Fruit fly (Drosophila melanogaster): Measurements from ENCODE around the gene Ggt-1.

The Ggt-1 gene

DNA sequence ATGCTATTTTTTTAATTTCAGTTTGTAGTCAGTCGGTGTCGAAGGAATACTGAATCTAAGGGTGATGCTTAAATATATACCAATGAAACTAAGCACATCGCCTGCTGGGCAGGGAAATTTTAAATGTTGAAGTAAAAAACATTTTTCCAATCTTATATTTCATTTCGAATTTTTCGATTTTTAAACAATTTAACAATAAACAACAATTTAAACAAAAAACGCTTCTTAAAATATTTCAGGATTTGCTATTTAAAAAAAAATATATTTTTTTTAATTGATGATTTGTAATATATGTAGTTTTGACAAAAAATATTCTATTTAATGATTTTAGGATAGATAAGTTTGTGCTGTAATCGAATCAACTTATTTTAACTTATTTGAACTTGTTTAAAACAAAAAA is 2.4 kb upstream of the Ggt-1 start, which contains the start of gene CG6470:
Gene CG6470 (minus strand): TSS at position 101 of the 400 bp plus-strand sequence.
- TF ChIP-seq spab (GFP tag; optimal IDR thresholded peaks at IDR 0.05), result no peak
- no peak for TF ChIP-seq vri (GFP tag; optimal IDR thresholded peaks at IDR 0.05)
- TF ChIP-seq CG6808 (GFP tag; optimal IDR thresholded peaks at IDR 0.05), result no peak

DNA sequence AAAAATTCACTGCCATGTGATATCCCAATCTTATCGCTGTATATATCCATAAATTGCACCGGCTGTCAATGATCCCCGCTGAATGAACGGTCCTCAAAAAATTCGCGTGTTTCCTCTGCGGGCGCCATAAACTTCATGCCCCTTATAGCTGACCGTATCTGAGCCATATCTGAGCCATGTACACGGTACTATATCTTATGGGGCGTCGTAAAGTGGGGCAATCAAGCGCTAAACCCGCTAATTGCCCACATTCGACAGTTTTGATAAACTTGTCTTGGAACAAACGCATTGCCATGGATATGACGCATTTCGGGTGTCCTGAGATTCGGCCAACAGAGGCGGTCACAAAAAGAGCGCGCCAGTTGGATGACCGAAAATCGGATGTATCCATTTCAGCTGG is 1.4 kb downstream of the Ggt-1 start:
- TF ChIP-seq CG4318 (GFP tag; optimal IDR thresholded peaks at IDR 0.05) (no peak), CG11294 (GFP tag; IDR thresholded peaks at IDR 0.05) (no peak), CG6854 (GFP tag; optimal IDR thresholded peaks at IDR 0.05) (no peak), pdm3 (GFP tag; optimal IDR thresholded peaks at IDR 0.05) (no peak), fkh (GFP tag; optimal IDR thresholded peaks at IDR 0.05) (no peak), CG6276 (GFP tag; optimal IDR thresholded peaks at IDR 0.05) (no peak), achi (GFP tag; optimal IDR thresholded peaks at IDR 0.05) (no peak), CG8119 (GFP tag; IDR thresholded peaks at IDR 0.05) (no peak), Hr4 (GFP tag; optimal IDR thresholded peaks at IDR 0.05) (no peak), Ets21C (GFP tag; optimal IDR thresholded peaks at IDR 0.05) (no peak), CG11762 (GFP tag; optimal IDR thresholded peaks at IDR 0.05; ENCODE audit: insufficient read depth) (no peak), CG15336 (GFP tag; IDR thresholded peaks at IDR 0.05) (no peak), CG6808 (GFP tag; optimal IDR thresholded peaks at IDR 0.05) (no peak), Sox15 (GFP tag; optimal IDR thresholded peaks at IDR 0.05) (no peak), Smox (GFP tag; optimal IDR thresholded peaks at IDR 0.05) (no peak), dac (GFP tag; optimal IDR thresholded peaks at IDR 0.05) (no peak), net (GFP tag; optimal IDR thresholded peaks at IDR 0.05) (no peak)

DNA sequence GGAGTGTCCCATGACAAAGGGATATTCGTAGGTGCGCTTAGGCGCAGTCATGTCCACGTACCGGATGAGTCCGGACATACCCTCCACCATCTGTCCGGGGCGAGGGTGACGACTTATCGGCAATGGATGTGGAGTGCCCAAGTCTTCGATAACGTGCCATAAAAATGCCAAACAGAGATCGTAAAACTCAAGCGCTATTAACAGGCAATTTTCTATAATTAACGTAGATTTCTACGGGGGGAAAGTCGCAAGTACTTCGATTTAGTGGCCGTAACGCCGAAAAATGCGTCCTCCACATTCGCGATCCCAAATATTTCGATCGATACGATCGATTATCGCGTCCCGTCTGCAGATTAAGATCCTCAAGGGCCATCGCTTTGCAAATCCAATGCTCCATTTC is 2.9 kb downstream of the Ggt-1 start:
- TF ChIP-seq Gug (GFP tag; IDR thresholded peaks at IDR 0.05) (no peak), dsx (GFP tag; optimal IDR thresholded peaks at IDR 0.05; ENCODE audit: poor library complexity, severe bottlenecking) (no peak), CG4318 (GFP tag; optimal IDR thresholded peaks at IDR 0.05) (no peak), vri (GFP tag; optimal IDR thresholded peaks at IDR 0.05) (peak; percentile 5)

DNA sequence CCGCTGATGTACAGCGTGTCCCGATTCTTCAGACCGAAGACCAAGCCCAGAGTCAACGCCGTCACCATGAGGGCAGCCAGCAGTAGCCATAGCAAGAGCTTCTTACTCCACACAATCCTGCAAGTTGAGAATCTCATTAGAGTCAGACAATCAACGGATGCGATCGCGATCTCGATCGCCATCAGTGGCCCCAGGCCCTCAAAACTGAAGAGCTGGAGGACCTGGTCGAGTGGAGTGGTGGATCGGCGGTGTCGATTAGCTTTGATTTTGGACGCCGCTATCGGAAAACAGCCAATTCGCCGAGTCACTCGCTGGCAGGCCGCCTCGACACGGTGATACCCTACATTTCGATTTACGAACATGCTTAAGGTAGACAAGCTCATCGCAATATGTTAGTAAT is 3.8 kb downstream of the Ggt-1 start:
- no peak for TF ChIP-seq salr (GFP tag; optimal IDR thresholded peaks at IDR 0.05)
- TF ChIP-seq vri (GFP tag; optimal IDR thresholded peaks at IDR 0.05), result no peak
- no peak for TF ChIP-seq CG1621 (tag; optimal IDR thresholded peaks at IDR 0.05)
- no peak for TF ChIP-seq Blimp-1 (GFP tag; optimal IDR thresholded peaks at IDR 0.05)
- no peak for TF ChIP-seq CG6792 (GFP tag; optimal IDR thresholded peaks at IDR 0.05)
- no peak for TF ChIP-seq Smox (GFP tag; optimal IDR thresholded peaks at IDR 0.05)
- no peak for TF ChIP-seq Eip75B (GFP tag; optimal IDR thresholded peaks at IDR 0.05)
- TF ChIP-seq OdsH (GFP tag; optimal IDR thresholded peaks at IDR 0.05), result no peak

DNA sequence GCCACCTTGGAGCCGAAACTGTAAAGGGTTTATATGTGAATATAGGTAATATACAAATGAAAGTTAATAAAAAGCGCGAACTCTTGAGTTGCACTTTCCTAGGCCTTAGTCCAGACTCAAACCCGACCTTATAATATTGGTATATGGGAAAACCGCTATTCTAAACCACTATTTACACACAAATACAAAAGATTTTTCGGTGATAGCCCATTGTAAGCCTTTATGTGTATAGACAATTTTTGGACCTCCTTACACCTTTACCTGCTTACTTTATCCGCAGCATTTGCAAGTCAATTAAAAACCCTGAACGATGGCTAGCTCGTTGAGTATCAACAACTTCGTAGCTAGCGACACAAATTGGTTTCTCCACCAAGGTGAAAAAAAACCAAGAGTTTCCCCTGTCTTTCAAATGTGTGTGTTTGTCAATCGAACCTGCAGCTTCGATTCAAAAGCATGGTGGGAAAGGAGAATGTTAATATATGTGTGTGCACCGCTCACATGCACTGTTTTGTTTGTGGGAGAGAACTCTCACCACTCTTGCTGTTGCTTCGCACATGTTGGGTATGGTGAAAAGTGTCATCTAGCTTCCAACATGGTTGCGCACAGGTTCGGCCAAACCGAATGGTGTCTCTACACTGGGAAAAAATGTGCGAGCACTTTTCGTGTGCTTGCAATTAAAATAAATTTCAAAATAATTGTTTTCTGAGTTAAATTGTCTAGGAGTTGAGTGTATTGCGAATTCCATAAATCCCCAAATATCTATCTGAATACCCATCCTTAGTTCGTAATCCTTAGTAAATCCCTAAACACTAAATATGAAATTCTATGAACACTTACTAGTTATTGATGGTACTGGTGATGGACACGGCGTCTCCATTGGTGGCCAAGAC is 5.4 kb downstream of the Ggt-1 start:
- TF ChIP-seq acj6 (GFP tag; optimal IDR thresholded peaks at IDR 0.05), result peak; percentile 65
- peak; percentile 72 for TF ChIP-seq esn (GFP tag; optimal IDR thresholded peaks at IDR 0.05)
- peak; percentile 84 for TF ChIP-seq CG8119 (GFP tag; IDR thresholded peaks at IDR 0.05)
- peak; percentile 67 for TF ChIP-seq achi (GFP tag; optimal IDR thresholded peaks at IDR 0.05)
- peak; percentile 22 for TF ChIP-seq Sox15 (GFP tag; optimal IDR thresholded peaks at IDR 0.05)
- peak; percentile 59 for TF ChIP-seq Hr39 (GFP tag; optimal IDR thresholded peaks at IDR 0.05)
- no peak for TF ChIP-seq CG6854 (GFP tag; optimal IDR thresholded peaks at IDR 0.05)
- TF ChIP-seq net (GFP tag; optimal IDR thresholded peaks at IDR 0.05), result peak; percentile 82
- peak; percentile 47 for TF ChIP-seq dsx (GFP tag; optimal IDR thresholded peaks at IDR 0.05; ENCODE audit: poor library complexity, severe bottlenecking)
- peak; percentile 67 for TF ChIP-seq CG11762 (GFP tag; optimal IDR thresholded peaks at IDR 0.05; ENCODE audit: insufficient read depth)
- TF ChIP-seq spab (GFP tag; optimal IDR thresholded peaks at IDR 0.05), result peak; percentile 52
- no peak for TF ChIP-seq Blimp-1 (GFP tag; optimal IDR thresholded peaks at IDR 0.05)
- peak; percentile 69 for TF ChIP-seq CG7368 (GFP tag; optimal IDR thresholded peaks at IDR 0.05)
- peak; percentile 49 for TF ChIP-seq CG6808 (GFP tag; optimal IDR thresholded peaks at IDR 0.05)
- TF ChIP-seq svp (GFP tag), result no peak
- peak; percentile 80 for TF ChIP-seq CG6276 (GFP tag; optimal IDR thresholded peaks at IDR 0.05)
- TF ChIP-seq CG8319 (GFP tag; optimal IDR thresholded peaks at IDR 0.05), result peak; percentile 52
- TF ChIP-seq eg (GFP tag; IDR thresholded peaks at IDR 0.05), result peak; percentile 90
- TF ChIP-seq CG34406 (GFP tag; optimal IDR thresholded peaks at IDR 0.05), result peak; percentile 68
- TF ChIP-seq CG15336 (GFP tag; IDR thresholded peaks at IDR 0.05), result peak; percentile 90
- peak; percentile 67 for TF ChIP-seq Hr4 (GFP tag; optimal IDR thresholded peaks at IDR 0.05)
- TF ChIP-seq CG16779 (tag; optimal IDR thresholded peaks at IDR 0.05), result peak; percentile 45
- TF ChIP-seq CG32006 (GFP tag; optimal IDR thresholded peaks at IDR 0.05), result peak; percentile 70
- peak; percentile 69 for TF ChIP-seq Sox102F (GFP tag; optimal IDR thresholded peaks at IDR 0.05)
- peak; percentile 64 for TF ChIP-seq Sox14 (GFP tag; optimal IDR thresholded peaks at IDR 0.05)
- TF ChIP-seq Gug (GFP tag; IDR thresholded peaks at IDR 0.05), result peak; percentile 79
- TF ChIP-seq Hr38 (GFP tag; optimal IDR thresholded peaks at IDR 0.05), result no peak
